Fruit fly (Drosophila melanogaster): ENCODE results near the gene yellow-k.

Gene yellow-k

DNA sequence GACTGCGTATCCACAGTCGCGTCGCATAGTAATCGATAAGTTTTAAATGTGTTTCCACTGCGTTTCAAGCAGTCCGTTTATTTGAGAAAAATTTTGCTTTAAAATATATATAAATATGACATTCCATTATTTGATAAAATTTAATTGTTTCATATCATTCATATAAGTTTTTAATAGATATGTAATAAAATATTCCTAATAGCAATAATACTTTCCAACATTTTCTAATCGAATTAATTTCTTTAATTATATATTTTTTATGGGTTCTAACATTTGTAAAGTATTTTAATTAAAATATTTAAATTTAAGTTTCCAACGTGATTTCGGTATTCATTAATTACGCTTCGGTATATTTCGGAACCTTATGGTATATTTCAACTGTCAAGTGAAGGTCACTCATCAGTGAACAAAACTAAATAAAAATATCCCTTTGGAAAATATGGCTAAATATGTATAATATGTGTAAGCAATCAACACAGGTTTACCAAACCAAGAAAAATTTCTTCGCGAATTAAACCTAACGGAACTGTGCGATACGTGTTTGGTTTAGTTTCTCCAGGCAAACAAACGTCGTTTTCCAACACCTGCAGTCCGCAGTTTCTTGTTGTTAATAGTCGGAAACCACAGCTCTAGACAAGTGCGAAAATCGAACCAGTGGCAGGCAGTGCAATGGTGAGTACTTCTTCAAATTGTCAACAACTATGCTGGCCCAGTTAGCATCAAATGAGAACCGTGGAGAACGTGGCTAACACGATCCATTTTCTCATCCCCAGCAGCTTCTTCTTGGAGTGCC lies 42.8 kb downstream of the yellow-k start, which contains the start of the genes CG7739 and SCCRO (continued):
- TF ChIP-seq CG17186 (GFP tag; optimal IDR thresholded peaks at IDR 0.05) (no peak), Hr39 (optimal IDR thresholded peaks at IDR 0.05) (no peak), ranshi (GFP tag; IDR thresholded peaks at IDR 0.05) (peak; percentile 73; the same call in 1 of the 2 replicates), Gug (GFP tag; IDR thresholded peaks at IDR 0.05) (peak; percentile 68; the same call in 2 of the 4 replicates), D (optimal IDR thresholded peaks at IDR 0.05) (no peak), D (GFP tag; optimal IDR thresholded peaks at IDR 0.05) (no peak), CG12391 (tag; optimal IDR thresholded peaks at IDR 0.05) (peak; percentile 76), CG6175 (GFP tag; IDR thresholded peaks at IDR 0.05) (no peak), CG4730 (GFP tag; IDR thresholded peaks at IDR 0.05) (peak; percentile 56; the same call in 1 of the 2 replicates), CG4424 (GFP tag; optimal IDR thresholded peaks at IDR 0.05) (peak; percentile 54), CG7271 (tag; optimal IDR thresholded peaks at IDR 0.05) (no peak), CG34376 (GFP tag; optimal IDR thresholded peaks at IDR 0.05) (peak; percentile 3), fd96Cb (tag; optimal IDR thresholded peaks at IDR 0.05) (peak; percentile 33), Sin3A (optimal IDR thresholded peaks at IDR 0.05) (peak; percentile 66), Scr (GFP tag; IDR thresholded peaks at IDR 0.05; ENCODE audit: partially characterized antibody) (peak; percentile 66), CG3407 (GFP tag; optimal IDR thresholded peaks at IDR 0.05) (no peak), salm (tag; optimal IDR thresholded peaks at IDR 0.05) (no peak), en (GFP tag; optimal IDR thresholded peaks at IDR 0.05) (no peak), psq (GFP tag; optimal IDR thresholded peaks at IDR 0.05) (peak; percentile 50), gsb (GFP tag; IDR thresholded peaks at IDR 0.05) (no peak), Dek (tag; optimal IDR thresholded peaks at IDR 0.05) (peak; percentile 78), CG11723 (GFP tag; optimal IDR thresholded peaks at IDR 0.05) (no peak), CG1529 (GFP tag; optimal IDR thresholded peaks at IDR 0.05) (no peak), mld (GFP tag; IDR thresholded peaks at IDR 0.05; ENCODE audit: partially characterized antibody) (no peak), oc (tag; optimal IDR thresholded peaks at IDR 0.05) (no peak), CG4328 (GFP tag; optimal IDR thresholded peaks at IDR 0.05) (peak; percentile 0), Camta (GFP tag; optimal IDR thresholded peaks at IDR 0.05) (no peak), CG9609 (GFP tag; optimal IDR thresholded peaks at IDR 0.05) (peak; percentile 20), Hsf (GFP tag; optimal IDR thresholded peaks at IDR 0.05) (peak; percentile 0), Mes4 (GFP tag; optimal IDR thresholded peaks at IDR 0.05) (peak; percentile 4), zen (tag; optimal IDR thresholded peaks at IDR 0.05) (peak; percentile 54), ato (GFP tag; IDR thresholded peaks at IDR 0.05; ENCODE audit: partially characterized antibody) (no peak), CG7786 (GFP tag; optimal IDR thresholded peaks at IDR 0.05) (peak; percentile 47), zfh2 (GFP tag; optimal IDR thresholded peaks at IDR 0.05) (peak; percentile 41), amos (GFP tag; IDR thresholded peaks at IDR 0.05; ENCODE audit: partially characterized antibody) (peak; percentile 71; the same call in 1 of the 2 replicates), CG11247 (GFP tag; IDR thresholded peaks at IDR 0.05) (peak; percentile 56; the same call in 1 of the 2 replicates), usp (GFP tag; optimal IDR thresholded peaks at IDR 0.05) (no peak), dpn (GFP tag; optimal IDR thresholded peaks at IDR 0.05) (peak; percentile 22 to 23), Oaz (GFP tag; IDR thresholded peaks at IDR 0.05) (0 out of 2 replicates have a peak, but pooled peaks have one; percentile 45), CG7745 (tag; optimal IDR thresholded peaks at IDR 0.05) (no peak), CG10654 (GFP tag; optimal IDR thresholded peaks at IDR 0.05) (peak; percentile 39), slou (GFP tag; optimal IDR thresholded peaks at IDR 0.05) (no peak), aop (GFP tag; IDR thresholded peaks at IDR 0.05) (no peak), CG14710 (tag; optimal IDR thresholded peaks at IDR 0.05) (peak; percentile 74), tgo (GFP tag; IDR thresholded peaks at IDR 0.05) (peak; percentile 69), tll (GFP tag; optimal IDR thresholded peaks at IDR 0.05) (peak in 1 of 2 experiments; percentile 23), pnt (GFP tag; optimal IDR thresholded peaks at IDR 0.05) (no peak), H2.0 (GFP tag; IDR thresholded peaks at IDR 0.05) (peak; percentile 81), CG32772 (GFP tag; IDR thresholded peaks at IDR 0.05) (peak; percentile 58), repo (GFP tag; optimal IDR thresholded peaks at IDR 0.05) (no peak)

All from whole organism, embryonic.